Worm (Caenorhabditis elegans) whole organism, early embryonic: ENCODE results near the gene F59A7.2.

Experiments
- B0310.2 ChIP-seq: sonication (generic microtip); optimal IDR thresholded peaks from 2 replicates; lab custom pipeline; 2016; ENCODE audit warnings: mild to moderate bottlenecking, missing genetic modification characterization, missing compliant biosample characterization
- F13C5.2 ChIP-seq: sonication (generic microtip); optimal IDR thresholded peaks from 2 replicates; lab custom pipeline; 2017; ENCODE audit warnings: mild to moderate bottlenecking, missing genetic modification characterization, inconsistent platforms, missing compliant biosample characterization
- aly-1 ChIP-seq: sonication (generic microtip); optimal IDR thresholded peaks from 2 replicates; lab custom pipeline; 2016; ENCODE audit warnings: missing genetic modification characterization, missing compliant biosample characterization
- ama-1 ChIP-seq: fragments of 150-350 bp; optimal IDR thresholded peaks from 2 replicates; lab custom pipeline; 2014
- ceh-13 ChIP-seq: fragments of 200-800 bp; sonication (Bioruptor generic); optimal IDR thresholded peaks from 2 replicates; lab custom pipeline; 2018; ENCODE audit warnings: mild to moderate bottlenecking, missing genetic modification characterization, missing compliant biosample characterization
- ceh-36 ChIP-seq: sonication (generic microtip); optimal IDR thresholded peaks from 2 replicates; lab custom pipeline; 2016; ENCODE audit warnings: missing genetic modification characterization, inconsistent platforms, missing compliant biosample characterization
- flt-1 ChIP-seq: fragments of 200-800 bp; sonication (Bioruptor generic); IDR thresholded peaks from 2 replicates; pipeline ENCODE4 v1.3.6; 2022; ENCODE audit warnings: missing genetic modification characterization, missing compliant biosample characterization
- hmbx-1 ChIP-seq: sonication (generic microtip); optimal IDR thresholded peaks from 2 replicates; lab custom pipeline; 2016; ENCODE audit warnings: mild to moderate bottlenecking, missing genetic modification characterization, missing compliant biosample characterization
- hnd-1 ChIP-seq: sonication (generic microtip); optimal IDR thresholded peaks from 2 replicates; lab custom pipeline; 2016; ENCODE audit warnings: missing genetic modification characterization, missing compliant biosample characterization
- pes-1 ChIP-seq: fragments of 200-800 bp; sonication (Bioruptor generic); IDR thresholded peaks from 2 replicates; pipeline ENCODE4 v1.3.6; 2022; ENCODE audit warnings: missing genetic modification reagents, missing genetic modification characterization, missing compliant biosample characterization
- scrt-1 ChIP-seq: fragments of 200-800 bp; sonication (Bioruptor generic); IDR thresholded peaks from 2 replicates; pipeline ENCODE4 v1.3.6; 2022; ENCODE audit warnings: missing genetic modification characterization, missing compliant biosample characterization
- tbx-11 ChIP-seq: fragments of 200-800 bp; sonication (Bioruptor generic); IDR thresholded peaks from 2 replicates; pipeline ENCODE4 v1.3.6; 2022; ENCODE audit warnings: missing genetic modification characterization, missing compliant biosample characterization
- tbx-37 ChIP-seq: fragments of 200-800 bp; sonication (Bioruptor generic); conservative IDR thresholded peaks from 2 replicates; pipeline ENCODE4 v1.3.6; 2022; ENCODE audit warnings: missing genetic modification reagents, missing genetic modification characterization, missing compliant biosample characterization
- tra-4 ChIP-seq: sonication (generic microtip); optimal IDR thresholded peaks from 2 replicates; lab custom pipeline; 2017; ENCODE audit warnings: missing genetic modification characterization, missing compliant biosample characterization

DNA sequence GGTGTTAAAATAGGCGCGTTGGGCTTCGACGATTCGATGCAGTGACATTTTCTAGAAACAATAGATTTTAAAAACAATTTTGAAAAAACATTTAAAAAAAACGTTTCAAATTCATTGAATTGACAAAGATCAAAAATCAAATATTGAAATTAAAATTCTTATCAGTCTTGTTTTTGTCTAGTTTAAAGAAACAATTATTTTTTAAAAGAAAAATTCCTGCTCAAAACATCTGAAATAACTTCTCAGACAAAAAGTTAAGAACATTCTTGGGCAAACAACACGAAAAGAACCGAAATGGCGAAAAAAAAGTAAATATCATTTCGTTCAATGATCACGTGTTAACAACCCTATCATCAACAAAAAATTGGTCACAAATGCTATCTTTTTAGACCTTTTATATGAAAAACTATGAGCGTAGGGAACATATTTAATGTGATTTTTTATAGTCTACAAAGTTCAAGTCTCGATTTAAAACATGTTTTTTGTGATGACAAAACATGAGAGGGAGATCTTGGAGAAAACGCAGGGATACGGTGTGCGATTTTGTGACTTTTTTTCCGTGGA lies 16.7 kb downstream of the F59A7.2 start, which contains the start of gene alh-5:
- TF ChIP-seq ceh-13 (GFP tag; lab: Kevin White, UChicago) (no peak), tbx-11 (GFP tag; lab: Robert Waterston, UW) (no peak), scrt-1 (GFP tag; lab: Robert Waterston, UW) (no peak), ama-1 (lab: Kevin White, UChicago) (no peak), B0310.2 (tag; lab: Kevin White, UChicago) (no peak), flt-1 (GFP tag; lab: Robert Waterston, UW) (no peak), hmbx-1 (tag; lab: Kevin White, UChicago) (no peak), hnd-1 (tag; lab: Kevin White, UChicago) (no peak), aly-1 (tag; lab: Kevin White, UChicago) (no peak), F13C5.2 (no peak), ceh-36 (tag; lab: Kevin White, UChicago) (no peak), tbx-37 (no peak), tra-4 (no peak), pes-1 (GFP tag; lab: Robert Waterston, UW) (no peak)
